Worm (Caenorhabditis elegans) whole organism, late embryonic: Measurements from ENCODE around the gene cyp-14A5.

Experiments
- ahr-1 ChIP-seq: sonication (generic microtip); optimal IDR thresholded peaks from 2 replicates; lab custom pipeline; 2016; ENCODE audit warnings: missing genetic modification characterization, missing compliant biosample characterization
- fkh-10 ChIP-seq: fragments of 150-350 bp; optimal IDR thresholded peaks from 2 replicates; lab custom pipeline; 2014; ENCODE audit warnings: missing biosample characterization, missing genetic modification reagents, missing genetic modification characterization
- pqm-1 ChIP-seq: sonication (generic microtip); optimal IDR thresholded peaks from 2 replicates; lab custom pipeline; 2016; ENCODE audit warnings: missing genetic modification characterization, missing compliant biosample characterization

DNA sequence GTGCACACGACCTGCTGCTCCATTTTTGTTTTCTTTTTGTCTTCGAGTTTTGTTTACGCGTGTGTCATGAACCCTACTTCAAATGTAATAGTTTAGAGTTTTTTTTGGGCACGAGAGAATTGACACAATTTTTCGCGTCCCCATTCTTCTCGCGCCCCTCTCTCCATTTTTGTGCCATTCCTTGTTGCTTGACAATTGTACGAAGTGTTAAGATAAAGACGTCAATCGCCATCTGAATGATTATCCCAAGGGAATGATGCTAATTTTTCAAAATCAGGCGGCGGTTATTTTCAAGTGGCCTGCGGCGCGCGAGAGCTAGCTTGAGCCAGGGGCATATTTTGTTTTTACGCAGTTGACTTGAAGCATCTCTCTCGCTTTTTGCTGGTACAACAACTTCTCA, 19.3 kb upstream of the cyp-14A5 start:
- TF ChIP-seq fkh-10 (GFP tag; lab: Kevin White, UChicago) (no peak), ahr-1 (no peak), pqm-1 (no peak)
